Worm (Caenorhabditis elegans) whole organism, L4 larva: Measurements from ENCODE around the gene srx-8.

Experiments used
- F26F4.8 ChIP-seq: fragments of 200-800 bp; sonication (Bioruptor generic); conservative IDR thresholded peaks from 2 replicates; pipeline ENCODE4 v1.3.6; 2022; ENCODE audit warnings: missing genetic modification characterization, missing compliant biosample characterization
- aly-2 ChIP-seq: sonication (generic microtip); optimal IDR thresholded peaks from 2 replicates; lab custom pipeline; 2018; ENCODE audit warnings: missing biosample characterization, missing genetic modification characterization
- jun-1 ChIP-seq: fragments of 150-350 bp; optimal IDR thresholded peaks from 2 replicates; lab custom pipeline; 2014; ENCODE audit warnings: missing biosample characterization, missing genetic modification reagents, missing genetic modification characterization

ce11 chrV:519445-519844 lies 36.5 kb downstream of the srx-8 start, which contains the start of gene nhr-210:
- TF ChIP-seq aly-2 (no peak), F26F4.8 (GFP tag; lab: Robert Waterston, UW) (no peak), jun-1 (no peak)
